Fruit fly (Drosophila melanogaster) whole organism, wandering third instar larva: ENCODE results near the gene ush.

Experiments used
- Abd-B ChIP-seq: fragments of >200 bp; optimal IDR thresholded peaks from 2 replicates; lab custom pipeline; 2017; ENCODE audit warnings: missing biosample characterization, missing genetic modification characterization
- CG32264 ChIP-seq: fragments of 200-800 bp; sonication (Bioruptor generic); optimal IDR thresholded peaks from 2 replicates; lab custom pipeline; 2016; ENCODE audit warnings: missing biosample characterization, missing genetic modification characterization
- CG9705 ChIP-seq: fragments of 200-800 bp; sonication (Bioruptor generic); optimal IDR thresholded peaks from 2 replicates; lab custom pipeline; 2018; ENCODE audit warnings: missing biosample characterization, mild to moderate bottlenecking, missing genetic modification characterization
- CrebA ChIP-seq: fragments of 200-800 bp; sonication (Bioruptor generic); optimal IDR thresholded peaks from 2 replicates; lab custom pipeline; 2016; ENCODE audit warnings: missing biosample characterization, mild to moderate bottlenecking, missing genetic modification characterization, borderline replicate concordance
- Dfd ChIP-seq: fragments of >200 bp; optimal IDR thresholded peaks from 2 replicates; lab custom pipeline; 2017; ENCODE audit warnings: missing biosample characterization, missing genetic modification characterization
- Dif ChIP-seq: fragments of 200-275, 200-300 bp; sonication (Bioruptor generic); optimal IDR thresholded peaks from 2 replicates; lab custom pipeline; 2018; ENCODE audit warnings: missing biosample characterization, missing genetic modification characterization; ENCODE audit not compliant: partially characterized antibody
- GATAd ChIP-seq: sonication (Bioruptor generic); optimal IDR thresholded peaks from 2 replicates; lab custom pipeline; 2016; ENCODE audit warnings: missing biosample characterization, missing genetic modification characterization
- HLH106 ChIP-seq: fragments of 200-800 bp; optimal IDR thresholded peaks from 3 replicates; lab custom pipeline; 2019; ENCODE audit warnings: missing biosample characterization, mild to moderate bottlenecking, missing genetic modification characterization, moderate library complexity
- Hr83 ChIP-seq: fragments of 200-300 bp; sonication (Bioruptor generic); optimal IDR thresholded peaks from 2 replicates; lab custom pipeline; 2016; ENCODE audit warnings: missing biosample characterization, mild to moderate bottlenecking, missing genetic modification characterization, moderate library complexity; ENCODE audit not compliant: poor library complexity, severe bottlenecking
- Jra ChIP-seq: sonication (Bioruptor generic); optimal IDR thresholded peaks from 2 replicates; lab custom pipeline; 2016; ENCODE audit warnings: missing biosample characterization, missing genetic modification characterization
- Mio ChIP-seq: sonication (Bioruptor generic); optimal IDR thresholded peaks from 2 replicates; lab custom pipeline; 2016; ENCODE audit warnings: missing biosample characterization, missing genetic modification characterization
- Myc ChIP-seq: fragments of >200 bp; optimal IDR thresholded peaks from 2 replicates; lab custom pipeline; 2017
- N ChIP-seq: fragments of >200 bp; optimal IDR thresholded peaks from 2 replicates; lab custom pipeline; 2018; ENCODE audit warnings: missing biosample characterization, missing external identifiers, missing genetic modification characterization
- OdsH ChIP-seq: fragments of 200-800 bp; sonication (Bioruptor generic); optimal IDR thresholded peaks from 2 replicates; lab custom pipeline; 2016; ENCODE audit warnings: missing biosample characterization, mild to moderate bottlenecking, missing genetic modification characterization
- Rel ChIP-seq, 2 experiments: fragments of 200-800 bp; sonication (Bioruptor generic) in 1 of 2; optimal IDR thresholded peaks; 2 replicates in 1 of 2; 3 replicates in 1 of 2; lab custom pipeline; 2016 to 2019; ENCODE audit warnings: mild to moderate bottlenecking in 2 of 2, missing biosample characterization in 2 of 2, missing genetic modification characterization in 2 of 2, moderate library complexity in 1 of 2
- Sp1 ChIP-seq: fragments of 200-800 bp; sonication (Bioruptor generic); optimal IDR thresholded peaks from 3 replicates; lab custom pipeline; 2019; ENCODE audit warnings: missing biosample characterization, mild to moderate bottlenecking, missing genetic modification characterization, moderate library complexity
- Vsx2 ChIP-seq: fragments of 200-300, 225-300 bp; sonication (Bioruptor generic); optimal IDR thresholded peaks from 2 replicates; lab custom pipeline; 2018; ENCODE audit warnings: missing biosample characterization, missing genetic modification characterization; ENCODE audit not compliant: partially characterized antibody
- br ChIP-seq: fragments of 200-800 bp; sonication (Bioruptor generic); optimal IDR thresholded peaks from 2 replicates; lab custom pipeline; 2016; ENCODE audit warnings: missing biosample characterization, missing genetic modification characterization
- brk ChIP-seq: fragments of 200-800 bp; sonication (Bioruptor generic); optimal IDR thresholded peaks from 2 replicates; lab custom pipeline; 2016; ENCODE audit warnings: missing biosample characterization, mild to moderate bottlenecking, missing genetic modification characterization
- dmrt93B ChIP-seq: fragments of 200-800 bp; sonication (Bioruptor generic); optimal IDR thresholded peaks from 2 replicates; lab custom pipeline; 2018; ENCODE audit warnings: missing biosample characterization, mild to moderate bottlenecking, missing genetic modification characterization
- dsf ChIP-seq: sonication (Bioruptor generic); optimal IDR thresholded peaks from 2 replicates; lab custom pipeline; 2016; ENCODE audit warnings: missing biosample characterization, missing genetic modification characterization, borderline replicate concordance
- ey ChIP-seq: fragments of 200-800 bp; sonication (Bioruptor generic); optimal IDR thresholded peaks from 2 replicates; lab custom pipeline; 2016; ENCODE audit warnings: missing biosample characterization, missing genetic modification characterization
- foxo ChIP-seq, 2 experiments: fragments of 200-800 bp; sonication (Bioruptor generic); optimal IDR thresholded peaks; 2 replicates in 1 of 2; 3 replicates in 1 of 2; lab custom pipeline; 2016 to 2017; ENCODE audit warnings: missing biosample characterization in 2 of 2, missing genetic modification characterization in 2 of 2
- fru ChIP-seq: fragments of 200-800 bp; sonication (Bioruptor generic); optimal IDR thresholded peaks from 3 replicates; lab custom pipeline; 2016; ENCODE audit warnings: missing biosample characterization, mild to moderate bottlenecking, missing genetic modification characterization
- h ChIP-seq: fragments of 200-800 bp; sonication (Bioruptor generic); optimal IDR thresholded peaks from 3 replicates; lab custom pipeline; 2016; ENCODE audit warnings: missing biosample characterization, mild to moderate bottlenecking, missing genetic modification characterization
- jim ChIP-seq: fragments of 175-275, 200-325 bp; sonication (Bioruptor generic); optimal IDR thresholded peaks from 2 replicates; lab custom pipeline; 2016; ENCODE audit warnings: missing biosample characterization, mild to moderate bottlenecking, missing genetic modification characterization
- lola ChIP-seq: fragments of >200 bp; optimal IDR thresholded peaks from 2 replicates; lab custom pipeline; 2017; ENCODE audit warnings: missing biosample characterization, missing genetic modification characterization
- pan ChIP-seq: fragments of >200 bp; optimal IDR thresholded peaks from 2 replicates; lab custom pipeline; 2017
- psq ChIP-seq: fragments of 200-800 bp; sonication (Bioruptor generic); optimal IDR thresholded peaks from 3 replicates; lab custom pipeline; 2017; ENCODE audit warnings: missing biosample characterization, mild to moderate bottlenecking, missing genetic modification characterization, moderate library complexity
- rgr ChIP-seq: fragments of 200-800 bp; sonication (Bioruptor generic); optimal IDR thresholded peaks from 3 replicates; lab custom pipeline; 2016; ENCODE audit warnings: missing biosample characterization, mild to moderate bottlenecking, missing genetic modification characterization
- sv ChIP-seq: fragments of 200-800 bp; sonication (Bioruptor generic); optimal IDR thresholded peaks from 3 replicates; lab custom pipeline; 2016; ENCODE audit warnings: missing biosample characterization, missing genetic modification characterization
- tai ChIP-seq: sonication (Bioruptor generic); optimal IDR thresholded peaks from 2 replicates; lab custom pipeline; 2016; ENCODE audit warnings: missing biosample characterization, missing genetic modification characterization
- usp ChIP-seq: fragments of >200 bp; optimal IDR thresholded peaks from 2 replicates; lab custom pipeline; 2017; ENCODE audit warnings: missing biosample characterization, missing genetic modification characterization
- woc ChIP-seq: sonication (Bioruptor generic); optimal IDR thresholded peaks from 2 replicates; lab custom pipeline; 2016; ENCODE audit warnings: missing biosample characterization, mild to moderate bottlenecking, missing genetic modification characterization

The ush gene

DNA sequence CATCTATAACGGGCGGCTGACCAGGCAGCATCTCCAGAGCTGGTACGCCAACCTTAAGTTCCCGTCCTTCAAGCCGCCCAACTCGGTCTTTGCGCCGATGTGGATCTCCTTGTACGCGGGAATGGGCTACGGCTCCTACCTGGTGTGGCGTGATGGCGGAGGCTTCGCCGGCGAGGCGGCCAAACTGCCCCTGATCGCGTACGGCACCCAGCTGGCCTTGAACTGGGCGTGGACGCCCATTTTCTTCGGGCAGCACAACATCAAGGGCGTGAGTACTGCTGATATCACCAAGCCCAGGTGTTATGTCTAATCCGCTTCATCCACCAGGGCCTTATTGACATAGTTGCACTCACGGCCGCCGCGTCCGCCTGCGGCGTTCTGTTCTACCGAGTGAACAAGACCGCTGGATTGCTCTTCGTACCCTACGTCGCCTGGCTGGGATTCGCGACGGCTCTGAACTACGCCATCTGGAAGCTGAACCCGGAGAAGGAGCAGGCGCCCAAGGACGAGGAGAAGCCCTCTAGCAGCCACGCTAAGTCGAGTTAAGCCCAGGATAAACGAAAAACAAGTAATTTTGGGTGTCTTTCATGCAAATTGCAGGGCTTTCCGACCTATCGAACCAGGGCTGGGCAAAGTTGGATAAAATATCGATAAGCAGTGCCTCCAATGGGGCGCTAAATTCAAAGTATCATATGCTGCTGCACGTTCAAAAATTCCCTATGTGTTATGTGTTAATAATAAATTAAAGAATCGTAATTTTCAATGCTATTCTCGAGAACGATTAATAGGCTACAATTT lies 83.9 kb downstream of the ush start, which contains the start of gene rempA:
Gene rempA, minus strand, starts transcription at position 541 of the 798 bp plus-strand sequence.
- TF ChIP-seq woc, result no peak
- TF ChIP-seq br, result no peak
- TF ChIP-seq N, result no peak
- no peak for TF ChIP-seq Jra (GFP tag; lab: Kevin White, UChicago)
- no peak for TF ChIP-seq ey
- no peak for TF ChIP-seq psq (GFP tag; lab: Kevin White, UChicago)
- no peak for TF ChIP-seq Dfd (GFP tag; lab: Kevin White, UChicago)
- no peak for TF ChIP-seq Sp1
- no peak for TF ChIP-seq lola (GFP tag; lab: Kevin White, UChicago)
- TF ChIP-seq Myc, result no peak
- TF ChIP-seq Vsx2 (GFP tag; lab: Kevin White, UChicago), result no peak
- no peak for TF ChIP-seq GATAd (GFP tag; lab: Kevin White, UChicago)
- TF ChIP-seq fru, result no peak
- TF ChIP-seq Abd-B, result no peak
- no peak for TF ChIP-seq Dif (GFP tag; lab: Kevin White, UChicago)
- TF ChIP-seq brk (GFP tag; lab: Kevin White, UChicago), result no peak
- TF ChIP-seq foxo (GFP tag; optimal IDR thresholded peaks at IDR 0.05; lab: Kevin White, UChicago), result no peak
- no peak for TF ChIP-seq dsf (GFP tag; lab: Kevin White, UChicago)
- TF ChIP-seq h (GFP tag; lab: Kevin White, UChicago), result no peak
- TF ChIP-seq CG32264 (GFP tag; lab: Kevin White, UChicago), result no peak

DNA sequence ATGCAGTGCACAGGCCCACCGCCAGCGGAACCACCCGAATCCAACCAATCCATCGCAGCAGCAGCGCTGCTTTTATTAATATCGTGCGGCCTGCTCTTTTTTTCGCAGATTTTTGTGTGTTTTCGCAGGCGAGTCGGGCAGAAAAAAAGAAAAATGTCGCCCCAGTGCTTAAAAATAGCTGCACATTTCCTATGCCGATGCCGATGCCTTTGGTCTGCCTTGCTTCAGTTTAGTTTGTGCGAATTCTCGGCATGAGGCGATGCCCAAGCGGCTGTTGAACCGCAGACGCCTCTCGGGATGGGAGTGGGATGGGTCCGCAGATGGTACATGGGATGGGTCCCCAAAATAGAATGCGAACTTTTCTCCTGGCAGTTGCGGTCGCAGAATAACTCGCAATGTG lies 87.3 kb downstream of the ush start:
- TF ChIP-seq Sp1 (no peak), Jra (GFP tag; lab: Kevin White, UChicago) (no peak), usp (GFP tag; lab: Kevin White, UChicago) (no peak), Dfd (GFP tag; lab: Kevin White, UChicago) (no peak), pan (lab: Kevin White, UChicago) (no peak), OdsH (GFP tag; lab: Kevin White, UChicago) (no peak), dmrt93B (GFP tag; lab: Kevin White, UChicago) (no peak), HLH106 (tag; lab: Kevin White, UChicago) (no peak)

DNA sequence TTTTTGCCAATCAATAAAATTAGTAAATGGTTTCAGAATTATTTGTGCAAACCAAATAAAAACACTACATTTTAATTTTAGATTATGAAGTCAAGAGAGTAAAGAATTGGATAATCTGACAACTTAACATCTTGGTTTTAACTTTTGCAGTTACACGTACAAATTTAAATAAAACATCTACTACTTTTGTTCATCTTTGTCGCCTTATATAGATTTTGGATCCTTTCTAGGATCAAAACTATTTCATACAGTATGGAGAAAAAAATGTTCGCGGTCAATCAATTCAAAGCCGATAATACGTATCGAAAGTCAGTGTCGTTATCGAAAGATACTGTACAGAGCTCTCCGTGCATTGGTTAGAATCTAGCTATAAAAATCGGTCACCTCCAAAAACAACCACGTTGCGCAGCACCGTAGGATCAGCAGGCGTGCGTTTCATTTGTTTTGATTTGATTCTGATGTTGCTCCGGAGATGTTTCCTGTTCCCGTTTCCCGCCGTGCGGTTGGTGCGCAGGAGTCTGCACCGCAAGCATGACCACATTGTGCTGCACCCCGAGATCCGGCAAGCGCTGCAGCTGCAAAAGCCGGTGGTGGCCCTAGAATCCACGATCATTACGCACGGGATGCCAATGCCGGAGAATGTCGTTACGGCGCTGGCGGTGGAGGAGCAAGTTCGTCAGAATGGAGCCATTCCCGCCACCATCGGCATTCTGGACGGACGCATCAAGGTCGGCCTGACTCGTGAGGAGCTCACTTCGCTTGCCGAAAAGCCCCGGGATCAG lies 87.9 kb downstream of the ush start, which contains the start of the genes uncNacbeta and CG2794:
Gene uncNacbeta, minus strand, starts transcription at position 51 of the 782 bp plus-strand sequence.
Gene CG2794, plus strand, starts transcription at position 395 of the 782 bp plus-strand sequence.
- TF ChIP-seq Mio (GFP tag; lab: Kevin White, UChicago) (no peak), ey (no peak), foxo (GFP tag; optimal IDR thresholded peaks at IDR 0.05; lab: Kevin White, UChicago) (peak in 1 of 2 experiments; percentile 25), CrebA (no peak), Myc (peak; percentile 91)

DNA sequence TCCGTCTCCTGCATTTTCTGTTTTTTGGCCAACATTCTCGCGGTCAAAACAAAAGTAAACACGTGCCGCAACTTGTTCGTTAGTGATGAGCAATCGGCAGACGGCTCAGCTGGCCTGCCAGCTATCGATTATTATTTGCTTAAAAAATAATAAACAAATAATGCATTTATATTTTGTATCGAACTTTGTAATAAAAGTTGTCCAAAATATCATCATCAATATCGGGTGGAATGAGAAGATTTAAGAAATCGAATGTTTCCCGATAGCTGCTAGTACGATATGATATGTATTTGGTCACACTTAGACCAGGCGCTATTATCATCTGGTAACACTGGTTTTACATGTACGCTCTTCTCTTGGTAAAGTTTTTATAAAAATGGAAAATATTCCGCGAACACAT lies 92.0 kb downstream of the ush start, which contains the start of the genes Nle and Sf3b1:
Gene Nle, minus strand, starts transcription at position 92 of the 400 bp plus-strand sequence.
Gene Sf3b1, plus strand, starts transcription at position 311 of the 400 bp plus-strand sequence.
- TF ChIP-seq HLH106 (tag; lab: Kevin White, UChicago) (peak; percentile 58), ey (peak; percentile 1), Myc (peak; percentile 52), GATAd (GFP tag; lab: Kevin White, UChicago) (peak; percentile 2), h (GFP tag; lab: Kevin White, UChicago) (no peak), Sp1 (peak; percentile 53), psq (GFP tag; lab: Kevin White, UChicago) (peak; percentile 34), dsf (GFP tag; lab: Kevin White, UChicago) (no peak), CG9705 (GFP tag; lab: Kevin White, UChicago) (peak; percentile 54), OdsH (GFP tag; lab: Kevin White, UChicago) (peak; percentile 35), sv (GFP tag; lab: Kevin White, UChicago) (peak; percentile 39)

DNA sequence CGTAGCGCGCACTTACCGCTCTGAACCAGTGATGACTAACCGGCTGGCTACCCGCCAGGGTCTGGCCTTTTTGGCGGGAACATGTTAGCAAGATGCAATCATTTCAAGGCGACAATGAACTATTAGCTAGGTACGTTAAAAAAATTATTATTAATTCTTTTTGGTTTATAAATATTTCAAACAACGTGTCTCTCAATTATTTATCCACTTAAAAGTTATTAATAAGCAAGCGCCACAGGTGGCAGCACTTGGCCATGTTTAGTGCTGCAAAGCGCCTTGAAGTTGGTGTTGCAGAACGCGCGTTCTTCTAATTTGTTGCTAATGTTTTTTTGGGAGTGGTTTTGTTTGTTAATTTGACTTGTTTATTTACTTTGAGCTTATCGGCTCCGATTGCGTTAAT lies 98.2 kb downstream of the ush start, which contains the start of the genes Ipk2 and cold:
Gene Ipk2, minus strand, starts transcription at position 39 of the 400 bp plus-strand sequence.
Gene cold, plus strand, starts transcription at position 66 of the 400 bp plus-strand sequence.
- peak; percentile 87 for TF ChIP-seq HLH106 (tag; lab: Kevin White, UChicago)
- TF ChIP-seq Dfd (GFP tag; lab: Kevin White, UChicago), result no peak
- peak; percentile 94 for TF ChIP-seq woc
- TF ChIP-seq br, result peak; percentile 87
- TF ChIP-seq Dif (GFP tag; lab: Kevin White, UChicago), result no peak
- peak; percentile 62 for TF ChIP-seq CG32264 (GFP tag; lab: Kevin White, UChicago)
- TF ChIP-seq rgr, result peak; percentile 88
- peak; percentile 80 for TF ChIP-seq CG9705 (GFP tag; lab: Kevin White, UChicago)
- TF ChIP-seq dmrt93B (GFP tag; lab: Kevin White, UChicago), result no peak
- TF ChIP-seq foxo (GFP tag; optimal IDR thresholded peaks at IDR 0.05; lab: Kevin White, UChicago), result peak in 1 of 2 experiments; percentile 89
- TF ChIP-seq psq (GFP tag; lab: Kevin White, UChicago), result peak; percentile 73
- TF ChIP-seq jim, result no peak
- TF ChIP-seq OdsH (GFP tag; lab: Kevin White, UChicago), result peak; percentile 81
- no peak for TF ChIP-seq dsf (GFP tag; lab: Kevin White, UChicago)
- peak; percentile 64 for TF ChIP-seq Mio (GFP tag; lab: Kevin White, UChicago)
- no peak for TF ChIP-seq Vsx2 (GFP tag; lab: Kevin White, UChicago)
- peak; percentile 91 for TF ChIP-seq h (GFP tag; lab: Kevin White, UChicago)
- TF ChIP-seq sv (GFP tag; lab: Kevin White, UChicago), result peak; percentile 92
- TF ChIP-seq tai, result no peak
- TF ChIP-seq Rel (GFP tag; optimal IDR thresholded peaks at IDR 0.05; lab: Kevin White, UChicago), result no peak
- TF ChIP-seq Rel (tag; optimal IDR thresholded peaks at IDR 0.05; lab: Kevin White, UChicago), result peak; percentile 75
- no peak for TF ChIP-seq CrebA
- TF ChIP-seq GATAd (GFP tag; lab: Kevin White, UChicago), result no peak
- TF ChIP-seq Hr83 (GFP tag; lab: Kevin White, UChicago), result peak; percentile 69
